Worm (Caenorhabditis elegans) whole organism, L3 larva: ENCODE results near the gene T01G5.8.

Experiments
- elt-1 ChIP-seq: fragments of 150-350 bp; optimal IDR thresholded peaks from 2 replicates; lab custom pipeline; 2014; ENCODE audit warnings: missing biosample characterization, missing genetic modification characterization
- nhr-77 ChIP-seq: fragments of 150-350 bp; optimal IDR thresholded peaks from 2 replicates; lab custom pipeline; 2014; ENCODE audit warnings: missing biosample characterization, missing genetic modification characterization

DNA sequence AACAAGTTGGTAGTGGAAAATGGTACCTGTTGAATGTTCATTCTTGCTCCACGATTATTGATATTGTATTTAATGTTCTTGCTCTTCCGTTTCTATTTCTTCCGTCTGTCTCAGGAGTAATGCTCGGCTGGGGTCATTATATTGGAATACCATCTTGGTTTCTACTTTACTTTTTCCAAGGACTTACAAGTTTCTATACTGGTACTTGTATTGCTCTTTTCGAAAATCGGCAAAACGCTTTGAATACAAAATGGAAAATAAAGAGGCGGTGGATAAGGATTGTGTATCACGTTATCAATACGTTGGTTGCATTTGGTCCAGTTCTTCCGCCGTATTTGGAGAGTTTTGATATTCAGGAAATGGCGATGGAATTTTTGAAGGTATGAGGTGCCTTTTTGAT lies 35.9 kb downstream of the T01G5.8 start:
- TF ChIP-seq elt-1 (tag; lab: Kevin White, UChicago) (no peak), nhr-77 (tag; lab: Kevin White, UChicago) (no peak)
